Worm (Caenorhabditis elegans) whole organism, L4/young adult: ENCODE data around the gene srw-44.

ENCODE experiments used
- W03F9.2 ChIP-seq: fragments of 150-350 bp; optimal IDR thresholded peaks from 2 replicates; lab custom pipeline; 2014; ENCODE audit warnings: missing biosample characterization, missing genetic modification characterization
- dao-5 ChIP-seq: sonication (generic microtip); optimal IDR thresholded peaks from 2 replicates; lab custom pipeline; 2016; ENCODE audit warnings: missing genotype, missing genetic modification characterization, moderate library complexity, missing compliant biosample characterization
- him-1 ChIP-seq: sonication (generic microtip); optimal IDR thresholded peaks from 2 replicates; lab custom pipeline; 2016; ENCODE audit warnings: missing genotype, missing genetic modification reagents, missing genetic modification characterization, missing compliant biosample characterization

ce11 chrV:16666647-16667046 lies 13.4 kb upstream of the srw-44 start, which contains the start of gene F14F8.14:
- TF ChIP-seq him-1 (tag; lab: Kevin White, UChicago) = no peak
- no peak for TF ChIP-seq dao-5
- no peak for TF ChIP-seq W03F9.2 (tag; lab: Kevin White, UChicago)
